Fruit fly (Drosophila melanogaster) whole organism, embryonic: ENCODE results near the gene CG7006.

ENCODE experiments used
- Atf3 ChIP-seq: fragments of 200-800 bp; sonication (Bioruptor generic); optimal IDR thresholded peaks from 3 replicates; lab custom pipeline; 2016; ENCODE audit warnings: missing biosample characterization, missing genetic modification characterization
- CG11504 ChIP-seq: fragments of 200-800 bp; sonication (Bioruptor generic); optimal IDR thresholded peaks from 3 replicates; lab custom pipeline; 2019; ENCODE audit warnings: missing biosample characterization, mild to moderate bottlenecking, missing genetic modification characterization, moderate library complexity
- CG12769 ChIP-seq: fragments of 200-800 bp; sonication (Bioruptor generic); optimal IDR thresholded peaks from 2 replicates; lab custom pipeline; 2019; ENCODE audit warnings: missing biosample characterization, mild to moderate bottlenecking, missing genetic modification characterization, moderate library complexity
- CG1529 ChIP-seq: fragments of 200-800 bp; sonication (Bioruptor generic); optimal IDR thresholded peaks from 3 replicates; lab custom pipeline; 2018; ENCODE audit warnings: missing biosample characterization, missing genetic modification characterization
- CG16815 ChIP-seq: fragments of 200-800 bp; sonication (Bioruptor generic); optimal IDR thresholded peaks from 3 replicates; lab custom pipeline; 2017; ENCODE audit warnings: missing biosample characterization, mild to moderate bottlenecking, missing genetic modification characterization
- Hr78 ChIP-seq, 2 experiments: fragments of 200-800 bp in 1 of 2; fragments of >200 bp in 1 of 2; sonication (Bioruptor generic) in 1 of 2; optimal IDR thresholded peaks; 2 replicates each; lab custom pipeline; 2017 to 2019; ENCODE audit warnings: missing biosample characterization in 2 of 2, missing genetic modification characterization in 2 of 2, mild to moderate bottlenecking in 1 of 2, moderate library complexity in 1 of 2
- Lhr ChIP-seq: fragments of 200-800 bp; sonication (Bioruptor generic); optimal IDR thresholded peaks from 3 replicates; lab custom pipeline; 2017; ENCODE audit warnings: mild to moderate bottlenecking, missing biosample characterization, missing genetic modification reagents, missing genetic modification characterization
- pros ChIP-seq: fragments of 200-800 bp; sonication (Bioruptor generic); optimal IDR thresholded peaks from 3 replicates; lab custom pipeline; 2019; ENCODE audit warnings: missing biosample characterization, mild to moderate bottlenecking, missing genetic modification characterization, moderate library complexity

DNA sequence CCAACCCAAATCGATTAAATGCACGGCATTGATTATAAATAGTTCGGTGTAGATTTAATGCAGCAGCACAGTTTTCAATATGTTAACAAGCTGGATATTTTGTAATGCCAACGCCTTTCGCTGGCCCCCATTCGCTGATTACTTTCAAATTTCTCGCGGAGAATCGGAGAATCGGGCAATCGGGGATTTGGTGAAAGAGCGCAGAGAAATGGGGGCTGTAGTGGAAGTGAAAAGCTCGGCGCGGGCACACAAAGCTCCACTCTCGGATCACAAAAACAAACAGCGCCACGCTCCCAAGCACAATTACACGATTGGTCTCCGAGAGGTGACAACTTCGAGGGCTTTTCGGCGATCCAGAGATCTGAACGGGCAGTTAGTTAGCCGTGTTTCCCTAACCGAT, 8.8 kb upstream of the CG7006 start, which contains the start of gene Esp:
- TF ChIP-seq CG1529 (no peak), Hr78 (GFP tag; optimal IDR thresholded peaks at IDR 0.05; lab: Kevin White, UChicago) (no peak), CG11504 (tag; lab: Kevin White, UChicago) (no peak), CG16815 (GFP tag; lab: Kevin White, UChicago) (no peak), Atf3 (GFP tag; lab: Kevin White, UChicago) (no peak), pros (GFP tag; lab: Kevin White, UChicago) (no peak), Lhr (GFP tag; lab: Kevin White, UChicago) (no peak), CG12769 (tag; lab: Kevin White, UChicago) (no peak)
